In genomic region chr3L:9505007-9505712, dm6 we compare ENCODE assay signal across 1 fruit fly cellular context.
TF ChIP-seq lines count a peak whose summit lies in the region.

path (minus strand) TSS chr3L:9505328.

TF ChIP-seq in whole organism, embryonic, 481 proteins besides CTCF, POLR2A, EP300 and RAD21 (continued from another document and continues in another):
- TF ChIP-seq CG14441 (GFP tag; IDR thresholded peaks at IDR 0.05; lab: Robert Waterston, UW) (peak; percentile 25; the same call in 1 of the 2 replicates), CG12942 (GFP tag; optimal IDR thresholded peaks at IDR 0.05; lab: Kevin White, UChicago) (no peak), wdn (GFP tag; IDR thresholded peaks at IDR 0.05; lab: Robert Waterston, UW) (no peak), pb (GFP tag; optimal IDR thresholded peaks at IDR 0.05; lab: Kevin White, UChicago) (no peak), Awh (GFP tag; IDR thresholded peaks at IDR 0.05; lab: Robert Waterston, UW) (peak; percentile 10; the same call in 1 of the 2 replicates), kni (GFP tag; optimal IDR thresholded peaks at IDR 0.05; lab: Kevin White, UChicago) (peak; percentile 29), CG3726 (GFP tag; IDR thresholded peaks at IDR 0.05; lab: Robert Waterston, UW) (no peak), croc (GFP tag; conservative IDR thresholded peaks at IDR 0.05; lab: Robert Waterston, UW) (no peak), gem (tag; optimal IDR thresholded peaks at IDR 0.05; lab: Kevin White, UChicago) (peak; percentile 67), kah (GFP tag; optimal IDR thresholded peaks at IDR 0.05; lab: Kevin White, UChicago) (no peak), CG3163 (GFP tag; optimal IDR thresholded peaks at IDR 0.05; lab: Kevin White, UChicago) (peak; percentile 54), CG17829 (tag; optimal IDR thresholded peaks at IDR 0.05; lab: Kevin White, UChicago) (peak; percentile 78), Ssrp (tag; optimal IDR thresholded peaks at IDR 0.05; lab: Kevin White, UChicago) (no peak), Bdp1 (GFP tag; optimal IDR thresholded peaks at IDR 0.05; lab: Kevin White, UChicago) (no peak), her (GFP tag; optimal IDR thresholded peaks at IDR 0.05; lab: Kevin White, UChicago) (no peak), gfzf (GFP tag; optimal IDR thresholded peaks at IDR 0.05; lab: Kevin White, UChicago) (no peak), Deaf1 (tag; optimal IDR thresholded peaks at IDR 0.05; lab: Kevin White, UChicago) (peak; percentile 47), TFAM (GFP tag; optimal IDR thresholded peaks at IDR 0.05; lab: Kevin White, UChicago) (no peak), Nf-YC (tag; optimal IDR thresholded peaks at IDR 0.05; lab: Kevin White, UChicago) (peak; percentile 48), Nf-YA (GFP tag; IDR thresholded peaks at IDR 0.05; lab: Robert Waterston, UW) (no peak), gsb (GFP tag; IDR thresholded peaks at IDR 0.05; lab: Robert Waterston, UW) (no peak), CG4707 (GFP tag; optimal IDR thresholded peaks at IDR 0.05; lab: Kevin White, UChicago) (no peak), BEAF-32 (GFP tag; optimal IDR thresholded peaks at IDR 0.05; lab: Kevin White, UChicago) (no peak), Hmr (GFP tag; optimal IDR thresholded peaks at IDR 0.05; lab: Kevin White, UChicago) (peak; percentile 26), lola (GFP tag; optimal IDR thresholded peaks at IDR 0.05; lab: Kevin White, UChicago) (peak in 1 of 3 experiments; percentile 39), prd (optimal IDR thresholded peaks at IDR 0.05; lab: Kevin White, UChicago) (no peak), prd (GFP tag; IDR thresholded peaks at IDR 0.05; lab: Robert Waterston, UW) (0 out of 3 replicates have a peak, but pooled peaks have one; percentile 19), CG32532 (GFP tag; IDR thresholded peaks at IDR 0.05; lab: Robert Waterston, UW) (peak; percentile 30; the same call in 1 of the 2 replicates), CG15601 (tag; optimal IDR thresholded peaks at IDR 0.05; lab: Kevin White, UChicago) (peak; percentile 28), seq (GFP tag; IDR thresholded peaks at IDR 0.05; lab: Robert Waterston, UW) (no peak; the same call in 1 of the 2 replicates), H15 (GFP tag; IDR thresholded peaks at IDR 0.05; lab: Robert Waterston, UW) (no peak), hkb (optimal IDR thresholded peaks at IDR 0.05; lab: Kevin White, UChicago) (no peak), hkb (GFP tag; IDR thresholded peaks at IDR 0.05; lab: Robert Waterston, UW) (no peak), gce (GFP tag; IDR thresholded peaks at IDR 0.05; lab: Robert Waterston, UW) (0 out of 3 replicates have a peak, but pooled peaks have one; percentile 17), Lpt (GFP tag; optimal IDR thresholded peaks at IDR 0.05; lab: Kevin White, UChicago) (no peak), sr (GFP tag; IDR thresholded peaks at IDR 0.05; lab: Robert Waterston, UW) (no peak; the same call in 2 of the 3 replicates), pita (GFP tag; optimal IDR thresholded peaks at IDR 0.05; lab: Kevin White, UChicago) (no peak), insv (GFP tag; optimal IDR thresholded peaks at IDR 0.05; lab: Kevin White, UChicago) (peak in 1 of 2 experiments; percentile 10), D (optimal IDR thresholded peaks at IDR 0.05; lab: Kevin White, UChicago) (no peak), D (GFP tag; optimal IDR thresholded peaks at IDR 0.05; lab: Kevin White, UChicago) (peak; percentile 36), ttk (GFP tag; IDR thresholded peaks at IDR 0.05; lab: Robert Waterston, UW) (no peak), Spps (tag; optimal IDR thresholded peaks at IDR 0.05; lab: Kevin White, UChicago) (peak; percentile 59), Sox100B (GFP tag; optimal IDR thresholded peaks at IDR 0.05; lab: Kevin White, UChicago) (peak; percentile 82), CG10462 (GFP tag; optimal IDR thresholded peaks at IDR 0.05; lab: Kevin White, UChicago) (no peak), CG11398 (GFP tag; optimal IDR thresholded peaks at IDR 0.05; lab: Kevin White, UChicago) (no peak), CG16813 (GFP tag; IDR thresholded peaks at IDR 0.05; lab: Robert Waterston, UW; ENCODE audit: partially characterized antibody) (no peak), Hr51 (GFP tag; optimal IDR thresholded peaks at IDR 0.05; lab: Kevin White, UChicago) (peak in 1 of 2 experiments; percentile 55), CG6765 (GFP tag; optimal IDR thresholded peaks at IDR 0.05; lab: Kevin White, UChicago) (peak; percentile 52), sna (GFP tag; IDR thresholded peaks at IDR 0.05; lab: Robert Waterston, UW; ENCODE audit: partially characterized antibody) (no peak), Lhr (GFP tag; optimal IDR thresholded peaks at IDR 0.05; lab: Kevin White, UChicago) (no peak), CG7745 (tag; optimal IDR thresholded peaks at IDR 0.05; lab: Kevin White, UChicago) (no peak), Doc2 (GFP tag; IDR thresholded peaks at IDR 0.05; lab: Robert Waterston, UW) (no peak), exex (tag; optimal IDR thresholded peaks at IDR 0.05; lab: Kevin White, UChicago) (no peak), lbe (GFP tag; optimal IDR thresholded peaks at IDR 0.05; lab: Kevin White, UChicago) (no peak), CG9817 (tag; optimal IDR thresholded peaks at IDR 0.05; lab: Kevin White, UChicago) (no peak), odd (GFP tag; optimal IDR thresholded peaks at IDR 0.05; lab: Kevin White, UChicago) (no peak), Abd-B (GFP tag; optimal IDR thresholded peaks at IDR 0.05; lab: Kevin White, UChicago) (no peak), luna (GFP tag; optimal IDR thresholded peaks at IDR 0.05; lab: Kevin White, UChicago) (no peak), CG7786 (GFP tag; optimal IDR thresholded peaks at IDR 0.05; lab: Kevin White, UChicago) (no peak), da (GFP tag; optimal IDR thresholded peaks at IDR 0.05; lab: Kevin White, UChicago) (no peak), CG34422 (GFP tag; IDR thresholded peaks at IDR 0.05; lab: Robert Waterston, UW) (peak; percentile 60; the same call in 1 of the 3 replicates), CG5245 (GFP tag; optimal IDR thresholded peaks at IDR 0.05; lab: Kevin White, UChicago) (no peak), CG9437 (GFP tag; optimal IDR thresholded peaks at IDR 0.05; lab: Kevin White, UChicago) (peak; percentile 11), zfh2 (GFP tag; optimal IDR thresholded peaks at IDR 0.05; lab: Kevin White, UChicago) (no peak), sug (tag; optimal IDR thresholded peaks at IDR 0.05; lab: Kevin White, UChicago) (peak; percentile 9), zf30C (GFP tag; optimal IDR thresholded peaks at IDR 0.05; lab: Kevin White, UChicago) (no peak), mam (GFP tag; optimal IDR thresholded peaks at IDR 0.05; lab: Kevin White, UChicago) (no peak), MTF-1 (GFP tag; optimal IDR thresholded peaks at IDR 0.05; lab: Kevin White, UChicago; ENCODE audit: borderline replicate concordance) (peak; percentile 49), NC2α (GFP tag; optimal IDR thresholded peaks at IDR 0.05; lab: Kevin White, UChicago) (peak; percentile 20), CG12659 (GFP tag; optimal IDR thresholded peaks at IDR 0.05; lab: Kevin White, UChicago) (peak; percentile 32), CG7839 (tag; optimal IDR thresholded peaks at IDR 0.05; lab: Kevin White, UChicago) (peak; percentile 56), CG6854 (GFP tag; optimal IDR thresholded peaks at IDR 0.05; lab: Kevin White, UChicago) (no peak), CG3838 (GFP tag; optimal IDR thresholded peaks at IDR 0.05; lab: Kevin White, UChicago) (no peak), Sox102F (GFP tag; optimal IDR thresholded peaks at IDR 0.05; lab: Kevin White, UChicago) (peak; percentile 15), dysf (GFP tag; IDR thresholded peaks at IDR 0.05; lab: Robert Waterston, UW) (no peak), HLH54F (GFP tag; optimal IDR thresholded peaks at IDR 0.05; lab: Kevin White, UChicago) (no peak), sc (optimal IDR thresholded peaks at IDR 0.05; lab: Kevin White, UChicago) (no peak), sc (GFP tag; optimal IDR thresholded peaks at IDR 0.05; lab: Kevin White, UChicago) (no peak), ERR (GFP tag; optimal IDR thresholded peaks at IDR 0.05; lab: Kevin White, UChicago) (no peak), CG8089 (GFP tag; optimal IDR thresholded peaks at IDR 0.05; lab: Kevin White, UChicago) (no peak), Med (GFP tag; lab: Kevin White, UChicago) (peak; percentile 85), fd3F (GFP tag; optimal IDR thresholded peaks at IDR 0.05; lab: Kevin White, UChicago) (no peak), CG8944 (GFP tag; optimal IDR thresholded peaks at IDR 0.05; lab: Kevin White, UChicago) (no peak), tin (GFP tag; optimal IDR thresholded peaks at IDR 0.05; lab: Kevin White, UChicago) (no peak), B-H1 (GFP tag; IDR thresholded peaks at IDR 0.05; lab: Robert Waterston, UW) (no peak), fru (optimal IDR thresholded peaks at IDR 0.05; lab: Kevin White, UChicago) (no peak), vvl (GFP tag; IDR thresholded peaks at IDR 0.05; lab: Robert Waterston, UW) (no peak; the same call in 1 of the 2 replicates), Sry-δ (GFP tag; optimal IDR thresholded peaks at IDR 0.05; lab: Kevin White, UChicago) (no peak), Hr39 (optimal IDR thresholded peaks at IDR 0.05; lab: Kevin White, UChicago) (no peak), H2.0 (GFP tag; IDR thresholded peaks at IDR 0.05; lab: Robert Waterston, UW) (no peak), nerfin-1 (tag; optimal IDR thresholded peaks at IDR 0.05; lab: Kevin White, UChicago) (peak; percentile 33), chn (GFP tag; optimal IDR thresholded peaks at IDR 0.05; lab: Kevin White, UChicago) (no peak), toy (GFP tag; IDR thresholded peaks at IDR 0.05; lab: Robert Waterston, UW) (no peak), CG31388 (GFP tag; optimal IDR thresholded peaks at IDR 0.05; lab: Kevin White, UChicago) (no peak), Max (GFP tag; optimal IDR thresholded peaks at IDR 0.05; lab: Kevin White, UChicago) (peak; percentile 43), Asciz (GFP tag; optimal IDR thresholded peaks at IDR 0.05; lab: Kevin White, UChicago) (peak; percentile 46), otp (GFP tag; IDR thresholded peaks at IDR 0.05; lab: Robert Waterston, UW) (peak; percentile 50; the same call in 1 of the 3 replicates), vnd (GFP tag; IDR thresholded peaks at IDR 0.05; lab: Robert Waterston, UW; ENCODE audit: partially characterized antibody) (no peak), Blimp-1 (GFP tag; optimal IDR thresholded peaks at IDR 0.05; lab: Kevin White, UChicago) (peak; percentile 66), esg (GFP tag; conservative IDR thresholded peaks at IDR 0.05; lab: Robert Waterston, UW) (no peak), B-H2 (GFP tag; optimal IDR thresholded peaks at IDR 0.05; lab: Kevin White, UChicago) (peak; percentile 43), cas (GFP tag; IDR thresholded peaks at IDR 0.05; lab: Robert Waterston, UW) (no peak), Dll (GFP tag; IDR thresholded peaks at IDR 0.05; lab: Robert Waterston, UW; ENCODE audit: partially characterized antibody) (no peak), Atf-2 (GFP tag; optimal IDR thresholded peaks at IDR 0.05; lab: Kevin White, UChicago) (no peak), Poxn (GFP tag; IDR thresholded peaks at IDR 0.05; lab: Robert Waterston, UW) (no peak), CG9215 (GFP tag; IDR thresholded peaks at IDR 0.05; lab: Robert Waterston, UW) (no peak), CG10321 (GFP tag; IDR thresholded peaks at IDR 0.05; lab: Robert Waterston, UW) (0 out of 2 replicates have a peak, but pooled peaks have one; percentile 6), sim (GFP tag; IDR thresholded peaks at IDR 0.05; lab: Robert Waterston, UW) (no peak), crc (GFP tag; optimal IDR thresholded peaks at IDR 0.05; lab: Kevin White, UChicago) (no peak), fd64A (GFP tag; optimal IDR thresholded peaks at IDR 0.05; lab: Kevin White, UChicago) (no peak), eyg (GFP tag; optimal IDR thresholded peaks at IDR 0.05; lab: Kevin White, UChicago) (no peak), CG11504 (tag; optimal IDR thresholded peaks at IDR 0.05; lab: Kevin White, UChicago) (peak; percentile 71), p53 (GFP tag; optimal IDR thresholded peaks at IDR 0.05; lab: Kevin White, UChicago) (no peak), jumu (GFP tag; optimal IDR thresholded peaks at IDR 0.05; lab: Kevin White, UChicago) (no peak), Side (GFP tag; optimal IDR thresholded peaks at IDR 0.05; lab: Kevin White, UChicago) (no peak), hbn (GFP tag; IDR thresholded peaks at IDR 0.05; lab: Robert Waterston, UW; ENCODE audit: partially characterized antibody) (no peak), unc-4 (GFP tag; IDR thresholded peaks at IDR 0.05; lab: Robert Waterston, UW; ENCODE audit: partially characterized antibody) (no peak), Drgx (GFP tag; IDR thresholded peaks at IDR 0.05; lab: Robert Waterston, UW) (no peak), az2 (GFP tag; optimal IDR thresholded peaks at IDR 0.05; lab: Kevin White, UChicago) (no peak), btn (GFP tag; optimal IDR thresholded peaks at IDR 0.05; lab: Kevin White, UChicago) (no peak), Optix (GFP tag; IDR thresholded peaks at IDR 0.05; lab: Robert Waterston, UW) (no peak), CG11093 (GFP tag; IDR thresholded peaks at IDR 0.05; lab: Robert Waterston, UW) (no peak), CG9609 (GFP tag; optimal IDR thresholded peaks at IDR 0.05; lab: Kevin White, UChicago) (no peak), danr (GFP tag; IDR thresholded peaks at IDR 0.05; lab: Robert Waterston, UW) (no peak), NfI (GFP tag; optimal IDR thresholded peaks at IDR 0.05; lab: Kevin White, UChicago) (no peak), psq (GFP tag; optimal IDR thresholded peaks at IDR 0.05; lab: Kevin White, UChicago) (no peak), pfk (GFP tag; optimal IDR thresholded peaks at IDR 0.05; lab: Kevin White, UChicago) (no peak), twi (tag; optimal IDR thresholded peaks at IDR 0.05; lab: Kevin White, UChicago) (peak; percentile 49), D19B (GFP tag; optimal IDR thresholded peaks at IDR 0.05; lab: Kevin White, UChicago) (no peak), Fer2 (tag; optimal IDR thresholded peaks at IDR 0.05; lab: Kevin White, UChicago) (no peak), CG6813 (GFP tag; optimal IDR thresholded peaks at IDR 0.05; lab: Kevin White, UChicago) (no peak), Xrp1 (GFP tag; IDR thresholded peaks at IDR 0.05; lab: Robert Waterston, UW) (peak; percentile 48; the same call in 1 of the 2 replicates), maf-S (GFP tag; optimal IDR thresholded peaks at IDR 0.05; lab: Kevin White, UChicago) (no peak), CG18262 (tag; optimal IDR thresholded peaks at IDR 0.05; lab: Kevin White, UChicago) (peak; percentile 83), ac (GFP tag; optimal IDR thresholded peaks at IDR 0.05; lab: Kevin White, UChicago) (no peak)
